Fruit fly (Drosophila melanogaster) whole organism, embryonic: Measurements from ENCODE around the gene CG6048.

Experiments used
- B-H1 ChIP-seq: fragments of 200-800 bp; sonication (Bioruptor generic); IDR thresholded peaks from 3 replicates; pipeline ENCODE4 v1.3.6; 2022; ENCODE audit warnings: missing biosample characterization, missing genetic modification characterization
- BEAF-32 ChIP-seq: fragments of 200-800 bp; sonication (Bioruptor generic); optimal IDR thresholded peaks from 3 replicates; lab custom pipeline; 2017; ENCODE audit warnings: missing biosample characterization, missing genetic modification characterization, mild to moderate bottlenecking, moderate library complexity, missing genetic modification reagents
- CG10321 ChIP-seq: fragments of 200-800 bp; sonication (Bioruptor generic); IDR thresholded peaks from 2 replicates; pipeline ENCODE4 v1.3.6; 2022; ENCODE audit warnings: missing biosample characterization, missing genetic modification characterization
- CG10565 ChIP-seq: fragments of 200-800 bp; sonication (Bioruptor generic); optimal IDR thresholded peaks from 3 replicates; lab custom pipeline; 2016; ENCODE audit warnings: missing biosample characterization, mild to moderate bottlenecking, missing genetic modification characterization
- CG10654 ChIP-seq: fragments of 200-800 bp; sonication (Bioruptor generic); optimal IDR thresholded peaks from 2 replicates; lab custom pipeline; 2016; ENCODE audit warnings: missing biosample characterization, missing genetic modification characterization
- CG12155 ChIP-seq: fragments of 200-800 bp; sonication (Bioruptor generic); optimal IDR thresholded peaks from 3 replicates; lab custom pipeline; 2016; ENCODE audit warnings: missing biosample characterization, missing genetic modification characterization
- CG12299 ChIP-seq: fragments of 200-800 bp; sonication (Bioruptor generic); optimal IDR thresholded peaks from 2 replicates; lab custom pipeline; 2018; ENCODE audit warnings: missing biosample characterization, mild to moderate bottlenecking, missing genetic modification characterization
- CG12744 ChIP-seq: fragments of 200-800 bp; sonication (Bioruptor generic); optimal IDR thresholded peaks from 2 replicates; lab custom pipeline; 2016; ENCODE audit warnings: missing biosample characterization, missing genetic modification characterization
- CG13287 ChIP-seq: fragments of 200-800 bp; sonication (Bioruptor generic); IDR thresholded peaks from 2 replicates; pipeline ENCODE4 v1.3.6; 2022; ENCODE audit warnings: missing biosample characterization, missing genetic modification characterization; ENCODE audit not compliant: partially characterized antibody
- CG13624 ChIP-seq: fragments of 200-800 bp; sonication (Bioruptor generic); optimal IDR thresholded peaks from 2 replicates; lab custom pipeline; 2016; ENCODE audit warnings: missing biosample characterization, missing genetic modification characterization
- CG13775 ChIP-seq: fragments of 200-800 bp; sonication (Bioruptor generic); optimal IDR thresholded peaks from 3 replicates; lab custom pipeline; 2017; ENCODE audit warnings: missing biosample characterization, mild to moderate bottlenecking, missing genetic modification characterization
- CG14710 ChIP-seq: fragments of 200-800 bp; sonication (Bioruptor generic); optimal IDR thresholded peaks from 3 replicates; lab custom pipeline; 2019; ENCODE audit warnings: missing biosample characterization, mild to moderate bottlenecking, missing genetic modification characterization, moderate library complexity
- CG15514 ChIP-seq: fragments of 200-800 bp; sonication (Bioruptor generic); optimal IDR thresholded peaks from 3 replicates; lab custom pipeline; 2017; ENCODE audit warnings: missing biosample characterization, missing genetic modification characterization, mild to moderate bottlenecking, moderate library complexity, missing genetic modification reagents
- CG16863 ChIP-seq: fragments of 200-800 bp; sonication (Bioruptor generic); optimal IDR thresholded peaks from 3 replicates; lab custom pipeline; 2016; ENCODE audit warnings: missing biosample characterization, missing genetic modification characterization
- CG18476 ChIP-seq: fragments of 200-800 bp; sonication (Bioruptor generic); optimal IDR thresholded peaks from 2 replicates; lab custom pipeline; 2016; ENCODE audit warnings: missing biosample characterization, mild to moderate bottlenecking, missing genetic modification characterization
- CG32772 ChIP-seq: fragments of 200-800 bp; sonication (Bioruptor generic); IDR thresholded peaks from 2 replicates; pipeline ENCODE4 v1.3.6; 2022; ENCODE audit warnings: missing biosample characterization, missing genetic modification characterization
- CG4730 ChIP-seq: fragments of 200-800 bp; sonication (Bioruptor generic); IDR thresholded peaks from 2 replicates; pipeline ENCODE4 v1.3.6; 2022; ENCODE audit warnings: missing biosample characterization, missing genetic modification characterization
- CG6689 ChIP-seq: fragments of 200-800 bp; sonication (Bioruptor generic); IDR thresholded peaks from 2 replicates; pipeline ENCODE4 v1.3.6; 2022; ENCODE audit warnings: missing biosample characterization, missing genetic modification characterization
- CG7987 ChIP-seq: fragments of 200-800 bp; sonication (Bioruptor generic); optimal IDR thresholded peaks from 2 replicates; lab custom pipeline; 2018; ENCODE audit warnings: missing biosample characterization, mild to moderate bottlenecking, missing genetic modification characterization, moderate library complexity
- CG8281 ChIP-seq: fragments of 200-800 bp; sonication (Bioruptor generic); optimal IDR thresholded peaks from 2 replicates; lab custom pipeline; 2018; ENCODE audit warnings: missing biosample characterization, mild to moderate bottlenecking, missing genetic modification characterization, moderate library complexity
- CG8924 ChIP-seq: fragments of 200-800 bp; optimal IDR thresholded peaks from 3 replicates; lab custom pipeline; 2019; ENCODE audit warnings: missing biosample characterization, mild to moderate bottlenecking, missing genetic modification characterization, moderate library complexity
- CG9727 ChIP-seq: fragments of 200-800 bp; sonication (Bioruptor generic); optimal IDR thresholded peaks from 3 replicates; lab custom pipeline; 2017; ENCODE audit warnings: missing biosample characterization, mild to moderate bottlenecking, missing genetic modification characterization
- Chrac-16 ChIP-seq: fragments of 200-800 bp; sonication (Bioruptor generic); optimal IDR thresholded peaks from 3 replicates; lab custom pipeline; 2016; ENCODE audit warnings: missing biosample characterization, missing genetic modification characterization
- CkIIα-i1 ChIP-seq: fragments of 200-800 bp; sonication (Bioruptor generic); IDR thresholded peaks from 2 replicates; pipeline ENCODE4 v1.3.6; 2022; ENCODE audit warnings: missing biosample characterization, missing genetic modification characterization
- Dad ChIP-seq: fragments of 200-800 bp; sonication (Bioruptor generic); optimal IDR thresholded peaks from 3 replicates; lab custom pipeline; 2016; ENCODE audit warnings: missing biosample characterization, missing genetic modification characterization
- Dip3 ChIP-seq: fragments of 200-800 bp; sonication (Bioruptor generic); optimal IDR thresholded peaks from 3 replicates; lab custom pipeline; 2016; ENCODE audit warnings: missing biosample characterization, missing genetic modification characterization
- E2f1 ChIP-seq: fragments of 200-800 bp; sonication (Bioruptor generic); IDR thresholded peaks from 2 replicates; pipeline ENCODE4 v1.3.6; 2022; ENCODE audit warnings: missing biosample characterization, missing genetic modification characterization
- Hr39 ChIP-seq: fragments of >200 bp; optimal IDR thresholded peaks from 2 replicates; lab custom pipeline; 2017
- MTF-1 ChIP-seq: fragments of 200-800 bp; sonication (Bioruptor generic); optimal IDR thresholded peaks from 2 replicates; lab custom pipeline; 2018; ENCODE audit warnings: missing biosample characterization, mild to moderate bottlenecking, missing genetic modification characterization, borderline replicate concordance
- Mad ChIP-seq: fragments of 200-800 bp; sonication (Bioruptor generic); optimal IDR thresholded peaks from 2 replicates; lab custom pipeline; 2016; ENCODE audit warnings: missing biosample characterization, missing genetic modification characterization
- Med ChIP-seq: fragments of 200-800 bp; sonication (Bioruptor generic); peaks from one replicate; lab custom pipeline; 2016; ENCODE audit warnings: missing biosample characterization, missing genetic modification characterization, mild to moderate bottlenecking, inconsistent platforms, moderate library complexity
- Pdp1 ChIP-seq, 2 experiments: fragments of 200-800 bp; sonication (Bioruptor generic); optimal IDR thresholded peaks; 3 replicates each; lab custom pipeline; 2016; ENCODE audit warnings: missing biosample characterization in 2 of 2, missing genetic modification characterization in 2 of 2, mild to moderate bottlenecking in 1 of 2, moderate library complexity in 1 of 2
- Sry-β ChIP-seq: fragments of 200-800 bp; sonication (Bioruptor generic); optimal IDR thresholded peaks from 2 replicates; lab custom pipeline; 2018; ENCODE audit warnings: missing biosample characterization, mild to moderate bottlenecking, missing genetic modification characterization, moderate library complexity
- Taf1 ChIP-seq: fragments of 200-800 bp; sonication (Bioruptor generic); IDR thresholded peaks from 2 replicates; pipeline ENCODE4 v1.3.6; 2022; ENCODE audit warnings: missing biosample characterization, missing genetic modification characterization
- abd-A ChIP-seq: fragments of 200-800 bp; sonication (Bioruptor generic); optimal IDR thresholded peaks from 3 replicates; lab custom pipeline; 2019; ENCODE audit warnings: missing biosample characterization, mild to moderate bottlenecking, missing genetic modification characterization, moderate library complexity
- amos ChIP-seq: fragments of 200-800 bp; sonication (Bioruptor generic); IDR thresholded peaks from 2 replicates; pipeline ENCODE4 v1.3.6; 2022; ENCODE audit warnings: missing biosample characterization, missing genetic modification characterization; ENCODE audit not compliant: partially characterized antibody
- cwo ChIP-seq: fragments of 200-800 bp; sonication (Bioruptor generic); optimal IDR thresholded peaks from 3 replicates; lab custom pipeline; 2017; ENCODE audit warnings: missing biosample characterization, missing genetic modification characterization, mild to moderate bottlenecking, moderate library complexity, missing genetic modification reagents
- ftz-f1 ChIP-seq: fragments of 200-800 bp; sonication (Bioruptor generic); optimal IDR thresholded peaks from 2 replicates; lab custom pipeline; 2016; ENCODE audit warnings: missing biosample characterization, missing genetic modification characterization
- nom ChIP-seq: fragments of 200-800 bp; sonication (Bioruptor generic); optimal IDR thresholded peaks from 2 replicates; lab custom pipeline; 2017; ENCODE audit warnings: missing biosample characterization, missing genetic modification characterization, mild to moderate bottlenecking, moderate library complexity, missing genetic modification reagents
- pan ChIP-seq, 4 experiments: fragments of >200 bp in 3 of 4; fragments of 200-800 bp in 1 of 4; sonication (Bioruptor generic) in 1 of 4; optimal IDR thresholded peaks in 3 of 4; IDR thresholded peaks in 1 of 4; 2 replicates each; pipeline versions ENCODE4 v1.3.6 to Lab custom; 2017 to 2022; ENCODE audit warnings: missing biosample characterization in 2 of 4, missing genetic modification characterization in 2 of 4, mixed read lengths in 1 of 4
- pzg ChIP-seq: fragments of 200-800 bp; sonication (Bioruptor generic); optimal IDR thresholded peaks from 3 replicates; lab custom pipeline; 2018; ENCODE audit warnings: missing biosample characterization, mild to moderate bottlenecking, missing genetic modification characterization, moderate library complexity
- row ChIP-seq: fragments of 200-800 bp; sonication (Bioruptor generic); IDR thresholded peaks from 3 replicates; pipeline ENCODE4 v1.3.6; 2022; ENCODE audit warnings: missing biosample characterization, missing genetic modification characterization
- ttk ChIP-seq: fragments of 200-800 bp; sonication (Bioruptor generic); IDR thresholded peaks from 2 replicates; pipeline ENCODE4 v2.1.2; 2022; ENCODE audit warnings: missing biosample characterization, missing genetic modification characterization
- zfh1 ChIP-seq: fragments of 200-800 bp; sonication (Bioruptor generic); IDR thresholded peaks from 3 replicates; pipeline ENCODE4 v1.3.6; 2022; ENCODE audit warnings: missing biosample characterization, missing genetic modification characterization

CG6048 gene

DNA sequence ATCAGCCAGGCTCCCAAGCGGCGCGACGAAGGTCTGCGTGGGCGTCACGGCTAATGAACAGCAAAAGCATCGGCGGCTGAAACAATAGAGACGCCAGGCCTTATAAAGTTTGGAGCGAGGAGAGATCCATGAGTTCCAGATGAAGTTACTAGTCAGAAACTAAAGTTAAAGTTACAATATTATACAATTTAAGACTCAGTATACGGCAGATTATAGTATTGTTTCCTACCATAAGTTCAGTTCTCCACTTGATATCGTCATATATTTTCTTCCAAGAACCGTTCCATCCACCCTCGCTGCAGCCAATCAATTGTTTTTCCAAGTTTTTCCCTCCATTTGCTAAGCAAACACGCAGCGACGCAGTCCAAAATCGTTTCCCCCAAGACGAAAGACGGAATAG lies 31.0 kb downstream of the CG6048 start (continued):
- TF ChIP-seq Med (peak; percentile 25), CG32772 (GFP tag; lab: Robert Waterston, UW) (no peak), Dad (no peak), CG13775 (GFP tag; lab: Kevin White, UChicago) (no peak), Hr39 (no peak), MTF-1 (GFP tag; lab: Kevin White, UChicago) (no peak), zfh1 (no peak), Mad (GFP tag; lab: Kevin White, UChicago) (no peak), CG18476 (GFP tag; lab: Kevin White, UChicago) (peak; percentile 63), amos (GFP tag; lab: Robert Waterston, UW) (no peak), BEAF-32 (GFP tag; lab: Kevin White, UChicago) (no peak), CG10565 (GFP tag; lab: Kevin White, UChicago) (no peak), B-H1 (no peak), CG13287 (GFP tag; lab: Robert Waterston, UW) (no peak), CG8924 (tag; lab: Kevin White, UChicago) (no peak), Chrac-16 (GFP tag; lab: Kevin White, UChicago) (no peak), ttk (GFP tag; lab: Robert Waterston, UW) (0 out of 2 replicates have a peak, but pooled peaks have one; percentile 18)
- TF ChIP-seq, all 482 proteins: peak for 28

dm6 chrX:5987362-5987761 lies 35.0 kb downstream of the CG6048 start:
- TF ChIP-seq abd-A (no peak), nom (GFP tag; lab: Kevin White, UChicago) (peak; percentile 0), CG15514 (GFP tag; lab: Kevin White, UChicago) (no peak)

DNA sequence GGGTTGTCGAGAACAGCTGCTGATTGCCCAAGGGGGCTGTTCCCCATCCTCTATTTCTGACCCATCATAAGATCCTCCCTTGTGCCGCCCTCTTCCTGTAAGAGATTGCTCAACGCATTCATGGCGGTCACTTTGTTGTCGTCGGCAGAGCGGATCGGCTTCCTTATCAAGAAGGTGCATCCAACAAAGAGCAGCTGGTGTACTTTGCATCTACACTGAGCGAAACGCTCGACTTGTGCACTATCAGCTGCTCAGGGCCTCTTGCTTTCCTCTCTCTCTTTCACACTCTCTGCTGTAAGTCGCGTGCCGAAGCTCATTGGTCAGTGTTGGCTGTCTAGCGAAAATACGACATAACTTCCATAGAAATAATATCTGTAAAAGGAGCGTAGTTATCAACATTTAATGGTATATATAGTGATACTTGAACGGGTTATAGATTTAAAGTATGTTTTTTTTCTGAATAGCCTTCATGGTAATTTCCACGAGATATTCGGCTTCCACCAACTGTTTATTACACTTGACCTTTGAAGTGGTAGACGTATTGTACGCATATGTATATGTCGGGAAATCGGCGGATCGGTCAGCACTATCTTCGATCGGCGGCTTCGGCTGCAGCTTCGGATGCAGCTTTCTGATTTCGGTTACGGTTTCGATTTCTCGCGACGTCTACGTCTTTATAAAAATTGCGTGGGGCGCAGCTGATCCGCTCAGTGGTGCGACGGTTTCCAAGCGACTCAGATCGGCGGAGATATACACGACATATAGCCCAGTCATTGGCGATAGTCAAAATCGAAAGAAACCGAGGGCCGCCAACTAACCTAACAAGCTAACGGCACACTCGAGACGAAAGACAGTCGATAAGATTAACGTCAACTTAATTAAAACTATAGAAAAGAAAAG lies 36.0 kb downstream of the CG6048 start, which contains the start of gene CG5966:
Gene CG5966, plus strand, starts transcription at position 704 of the 900 bp plus-strand sequence.
- TF ChIP-seq CG16863: no peak
- TF ChIP-seq Sry-β (GFP tag; lab: Kevin White, UChicago): peak; percentile 86
- TF ChIP-seq CG7987: no peak
- no peak for TF ChIP-seq pzg (GFP tag; lab: Kevin White, UChicago)
- TF ChIP-seq CG14710: no peak
- no peak for TF ChIP-seq zfh1
- no peak for TF ChIP-seq CG4730 (GFP tag; lab: Robert Waterston, UW)
- TF ChIP-seq CG8281 (tag; lab: Kevin White, UChicago): no peak
- no peak for TF ChIP-seq CG13775 (GFP tag; lab: Kevin White, UChicago)
- TF ChIP-seq cwo (GFP tag; lab: Kevin White, UChicago): peak; percentile 42
- TF ChIP-seq CG12744: no peak
- TF ChIP-seq ftz-f1 (GFP tag; lab: Kevin White, UChicago): no peak
- no peak for TF ChIP-seq CG9727
- TF ChIP-seq Dip3 (GFP tag; lab: Kevin White, UChicago): no peak
- no peak for TF ChIP-seq CG10654 (GFP tag; lab: Kevin White, UChicago)
- TF ChIP-seq row (GFP tag; lab: Robert Waterston, UW): peak; percentile 65; the same call in 2 of the 3 replicates
- TF ChIP-seq CG13624: no peak
- no peak for TF ChIP-seq Taf1 (GFP tag; lab: Robert Waterston, UW)
- no peak for TF ChIP-seq CG32772 (GFP tag; lab: Robert Waterston, UW)
- TF ChIP-seq CG12299 (tag; lab: Kevin White, UChicago): no peak
- no peak for TF ChIP-seq CG10321 (GFP tag; lab: Robert Waterston, UW)
- no peak for TF ChIP-seq E2f1
- TF ChIP-seq CG6689: no peak
- TF ChIP-seq CkIIα-i1 (GFP tag; lab: Robert Waterston, UW): no peak
- peak; percentile 90 for TF ChIP-seq nom (GFP tag; lab: Kevin White, UChicago)
- peak; percentile 73 for TF ChIP-seq Med
- no peak for TF ChIP-seq Pdp1 (GFP tag; optimal IDR thresholded peaks at IDR 0.05; lab: Kevin White, UChicago)
- TF ChIP-seq CG12155 (GFP tag; lab: Kevin White, UChicago): no peak
- no peak for TF ChIP-seq pan (optimal IDR thresholded peaks at IDR 0.05; lab: Kevin White, UChicago)
- TF ChIP-seq pan (GFP tag; optimal IDR thresholded peaks at IDR 0.05 in 1 of 2, IDR thresholded peaks at IDR 0.05 in 1 of 2): no peak
